Worm (Caenorhabditis elegans): ENCODE measurements around the gene rpn-2.

rpn-2 gene

ce11 chrIII:6230870-6231269 lies 31.9 kb downstream of the rpn-2 start, which contains the start of gene esyt-2:
TSS of gene esyt-2 (minus strand) at chrIII:6230970.
- TF ChIP-seq hmg-4 (GFP tag; optimal IDR thresholded peaks at IDR 0.05) = no peak
- no peak for TF ChIP-seq aly-1 (tag; optimal IDR thresholded peaks at IDR 0.05)
- no peak for TF ChIP-seq ets-7 (tag; optimal IDR thresholded peaks at IDR 0.05)
- no peak for TF ChIP-seq hnd-1 (tag; optimal IDR thresholded peaks at IDR 0.05)
- TF ChIP-seq tra-4 (tag; optimal IDR thresholded peaks at IDR 0.05) = no peak
- no peak for TF ChIP-seq ceh-13 (GFP tag; optimal IDR thresholded peaks at IDR 0.05)
- no peak for TF ChIP-seq hmbx-1 (tag; optimal IDR thresholded peaks at IDR 0.05)
- TF ChIP-seq scrt-1 (GFP tag; IDR thresholded peaks at IDR 0.05) = no peak
- TF ChIP-seq ceh-36 (tag; optimal IDR thresholded peaks at IDR 0.05) = no peak
- TF ChIP-seq F13C5.2 (tag; optimal IDR thresholded peaks at IDR 0.05) = no peak
- no peak for TF ChIP-seq tbx-11 (GFP tag; IDR thresholded peaks at IDR 0.05)
- no peak for TF ChIP-seq sea-1 (GFP tag; conservative IDR thresholded peaks at IDR 0.05)
- TF ChIP-seq B0310.2 (tag; optimal IDR thresholded peaks at IDR 0.05) = no peak
- no peak for TF ChIP-seq pes-1 (GFP tag; IDR thresholded peaks at IDR 0.05)
- no peak for TF ChIP-seq flt-1 (GFP tag; IDR thresholded peaks at IDR 0.05)
- TF ChIP-seq tbx-37 (GFP tag; conservative IDR thresholded peaks at IDR 0.05) = no peak
- TF ChIP-seq ama-1 (optimal IDR thresholded peaks at IDR 0.05) = no peak

DNA sequence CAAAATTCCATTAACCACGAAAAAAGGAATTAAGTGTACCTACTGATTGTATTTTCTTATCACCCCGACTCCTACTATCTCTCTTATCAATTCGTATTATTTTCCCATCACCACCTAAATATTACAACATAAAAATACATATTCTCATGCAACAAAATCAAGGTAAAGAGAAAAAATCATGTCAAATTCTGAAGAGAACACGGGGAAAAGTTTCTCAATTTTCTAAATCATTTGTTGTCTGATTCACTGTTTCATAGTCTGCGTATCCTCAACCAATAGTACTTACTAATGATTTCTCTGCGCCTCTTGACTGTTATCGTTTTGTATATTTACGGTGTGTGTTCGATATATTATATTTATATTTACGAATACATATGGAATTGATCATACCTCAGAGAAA lies 32.9 kb downstream of the rpn-2 start:
- no peak for TF ChIP-seq tbx-11 (GFP tag; IDR thresholded peaks at IDR 0.05)
- TF ChIP-seq pes-1 (GFP tag; IDR thresholded peaks at IDR 0.05) = no peak
- no peak for TF ChIP-seq F13C5.2 (tag; optimal IDR thresholded peaks at IDR 0.05)
- TF ChIP-seq tra-4 (tag; optimal IDR thresholded peaks at IDR 0.05) = no peak
- no peak for TF ChIP-seq tbx-37 (GFP tag; conservative IDR thresholded peaks at IDR 0.05)
- no peak for TF ChIP-seq hmg-4 (GFP tag; optimal IDR thresholded peaks at IDR 0.05)
- TF ChIP-seq B0310.2 (tag; optimal IDR thresholded peaks at IDR 0.05) = no peak
- no peak for TF ChIP-seq ceh-36 (tag; optimal IDR thresholded peaks at IDR 0.05)
- no peak for TF ChIP-seq aly-1 (tag; optimal IDR thresholded peaks at IDR 0.05)
- no peak for TF ChIP-seq hnd-1 (tag; optimal IDR thresholded peaks at IDR 0.05)
- no peak for TF ChIP-seq sea-1 (GFP tag; conservative IDR thresholded peaks at IDR 0.05)
- no peak for TF ChIP-seq ceh-13 (GFP tag; optimal IDR thresholded peaks at IDR 0.05)
- TF ChIP-seq scrt-1 (GFP tag; IDR thresholded peaks at IDR 0.05) = no peak
- no peak for TF ChIP-seq hmbx-1 (tag; optimal IDR thresholded peaks at IDR 0.05)
- no peak for TF ChIP-seq ama-1 (optimal IDR thresholded peaks at IDR 0.05)

ce11 chrIII:6236649-6237048 lies 37.7 kb downstream of the rpn-2 start, which contains the start of gene T12A2.21:
TSS of gene T12A2.21 (minus strand) at chrIII:6236749.
- no peak for TF ChIP-seq ama-1 (optimal IDR thresholded peaks at IDR 0.05)
- no peak for TF ChIP-seq pes-1 (GFP tag; IDR thresholded peaks at IDR 0.05)
- no peak for TF ChIP-seq aly-1 (tag; optimal IDR thresholded peaks at IDR 0.05)
- TF ChIP-seq hmbx-1 (tag; optimal IDR thresholded peaks at IDR 0.05) = no peak
- TF ChIP-seq hnd-1 (tag; optimal IDR thresholded peaks at IDR 0.05) = no peak
- no peak for TF ChIP-seq ceh-13 (GFP tag; optimal IDR thresholded peaks at IDR 0.05)
- no peak for TF ChIP-seq ets-7 (tag; optimal IDR thresholded peaks at IDR 0.05)
- TF ChIP-seq ceh-36 (tag; optimal IDR thresholded peaks at IDR 0.05) = no peak

- TF ChIP-seq ceh-13 (GFP tag; optimal IDR thresholded peaks at IDR 0.05) (no peak), hmbx-1 (tag; optimal IDR thresholded peaks at IDR 0.05) (no peak), hmg-4 (GFP tag; optimal IDR thresholded peaks at IDR 0.05) (no peak), scrt-1 (GFP tag; IDR thresholded peaks at IDR 0.05) (no peak), aly-1 (tag; optimal IDR thresholded peaks at IDR 0.05) (no peak), flt-1 (GFP tag; IDR thresholded peaks at IDR 0.05) (no peak), tra-4 (tag; optimal IDR thresholded peaks at IDR 0.05) (no peak), pes-1 (GFP tag; IDR thresholded peaks at IDR 0.05) (no peak), ets-7 (tag; optimal IDR thresholded peaks at IDR 0.05) (no peak), ama-1 (optimal IDR thresholded peaks at IDR 0.05) (no peak), F13C5.2 (tag; optimal IDR thresholded peaks at IDR 0.05) (no peak), hnd-1 (tag; optimal IDR thresholded peaks at IDR 0.05) (no peak), tbx-11 (GFP tag; IDR thresholded peaks at IDR 0.05) (no peak), tbx-37 (GFP tag; conservative IDR thresholded peaks at IDR 0.05) (no peak), sea-1 (GFP tag; conservative IDR thresholded peaks at IDR 0.05) (no peak), B0310.2 (tag; optimal IDR thresholded peaks at IDR 0.05) (no peak), ceh-36 (tag; optimal IDR thresholded peaks at IDR 0.05) (no peak)
Observed at ce11 chrIII:6240528-6240927, 41.5 kb downstream of the rpn-2 start, which contains the start of gene T12A2.3. TSS of gene T12A2.3 (plus strand) at chrIII:6240828.

DNA sequence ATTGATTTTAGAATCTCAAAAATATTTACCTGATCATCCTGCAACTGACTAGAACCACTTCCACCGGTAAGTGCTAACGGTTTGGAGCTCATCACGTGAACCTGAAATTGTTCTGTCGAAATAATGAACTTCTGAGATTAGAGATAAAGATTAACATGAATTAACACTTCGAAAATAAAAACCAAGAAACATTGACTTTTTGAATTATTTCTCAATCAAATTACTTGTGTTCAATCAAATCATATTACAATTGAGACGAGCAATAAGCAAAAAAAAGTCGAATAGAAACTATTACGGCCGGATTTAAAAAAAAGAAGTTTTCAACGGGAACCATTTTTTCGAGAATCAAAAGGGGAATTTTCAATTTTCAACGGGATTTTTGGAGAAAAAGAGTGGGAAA lies 46.7 kb downstream of the rpn-2 start, which contains the start of gene bcas-2:
Gene bcas-2, minus strand, starts transcription at position 101 of the 400 bp plus-strand sequence.
- TF ChIP-seq ama-1 (optimal IDR thresholded peaks at IDR 0.05) (no peak), ceh-13 (GFP tag; optimal IDR thresholded peaks at IDR 0.05) (no peak), sea-1 (GFP tag; conservative IDR thresholded peaks at IDR 0.05) (no peak), flt-1 (GFP tag; IDR thresholded peaks at IDR 0.05) (no peak), tra-4 (tag; optimal IDR thresholded peaks at IDR 0.05) (no peak), ceh-36 (tag; optimal IDR thresholded peaks at IDR 0.05) (no peak)

- TF ChIP-seq hnd-1 (tag; optimal IDR thresholded peaks at IDR 0.05) (no peak), ama-1 (optimal IDR thresholded peaks at IDR 0.05) (no peak), pes-1 (GFP tag; IDR thresholded peaks at IDR 0.05) (no peak), flt-1 (GFP tag; IDR thresholded peaks at IDR 0.05) (no peak; the same call in 1 of the 2 replicates), hmbx-1 (tag; optimal IDR thresholded peaks at IDR 0.05) (no peak), tbx-37 (GFP tag; conservative IDR thresholded peaks at IDR 0.05) (no peak), F13C5.2 (tag; optimal IDR thresholded peaks at IDR 0.05) (no peak), hmg-4 (GFP tag; optimal IDR thresholded peaks at IDR 0.05) (no peak), ceh-36 (tag; optimal IDR thresholded peaks at IDR 0.05) (no peak), sea-1 (GFP tag; conservative IDR thresholded peaks at IDR 0.05) (no peak), B0310.2 (tag; optimal IDR thresholded peaks at IDR 0.05) (no peak), aly-1 (tag; optimal IDR thresholded peaks at IDR 0.05) (no peak), ets-7 (tag; optimal IDR thresholded peaks at IDR 0.05) (no peak), tra-4 (tag; optimal IDR thresholded peaks at IDR 0.05) (no peak), ceh-13 (GFP tag; optimal IDR thresholded peaks at IDR 0.05) (no peak), tbx-11 (GFP tag; IDR thresholded peaks at IDR 0.05) (no peak), scrt-1 (GFP tag; IDR thresholded peaks at IDR 0.05) (no peak)
Observed at ce11 chrIII:6248064-6248687, 49.2 kb downstream of the rpn-2 start, which contains the start of the genes gen-1 and stt-3. TSS of gene gen-1 (minus strand) at chrIII:6248158. TSS of gene stt-3 (plus strand) at chrIII:6248637.

ce11 chrIII:6251511-6251910 lies 52.5 kb downstream of the rpn-2 start, which contains the start of gene amdh-1:
TSS of gene amdh-1 (plus strand) at chrIII:6251811.
- TF ChIP-seq B0310.2 (tag; optimal IDR thresholded peaks at IDR 0.05) (no peak), hmg-4 (GFP tag; optimal IDR thresholded peaks at IDR 0.05) (no peak), aly-1 (tag; optimal IDR thresholded peaks at IDR 0.05) (no peak), sea-1 (GFP tag; conservative IDR thresholded peaks at IDR 0.05) (no peak), tbx-11 (GFP tag; IDR thresholded peaks at IDR 0.05) (no peak)

All from whole organism, early embryonic.